Worm (Caenorhabditis elegans) whole organism, L3 larva: ENCODE results near the gene mob-4.

Experiments used
- aly-2 ChIP-seq: fragments of 150-350 bp; optimal IDR thresholded peaks from 2 replicates; lab custom pipeline; 2014; ENCODE audit warnings: missing biosample characterization, missing genetic modification characterization
- ama-1 ChIP-seq: fragments of 150-350 bp; optimal IDR thresholded peaks from 2 replicates; lab custom pipeline; 2018
- ceh-16 ChIP-seq: sonication (generic microtip); optimal IDR thresholded peaks from 2 replicates; lab custom pipeline; 2017; ENCODE audit warnings: missing biosample characterization, missing genetic modification characterization
- ceh-28 ChIP-seq: fragments of 150-350 bp; optimal IDR thresholded peaks from 2 replicates; lab custom pipeline; 2014; ENCODE audit warnings: missing biosample characterization, missing genetic modification reagents, missing genetic modification characterization
- ceh-82 ChIP-seq: fragments of 150-350 bp; optimal IDR thresholded peaks from 2 replicates; lab custom pipeline; 2014; ENCODE audit warnings: missing biosample characterization, missing genetic modification characterization
- ceh-9 ChIP-seq: sonication (generic microtip); optimal IDR thresholded peaks from 2 replicates; lab custom pipeline; 2018; ENCODE audit warnings: missing biosample characterization, missing genetic modification characterization
- egl-5 ChIP-seq: fragments of 150-350 bp; optimal IDR thresholded peaks from 2 replicates; lab custom pipeline; 2017; ENCODE audit warnings: missing biosample characterization, missing genetic modification reagents, missing genetic modification characterization, inconsistent platforms
- elt-1 ChIP-seq: fragments of 150-350 bp; optimal IDR thresholded peaks from 2 replicates; lab custom pipeline; 2014; ENCODE audit warnings: missing biosample characterization, missing genetic modification characterization
- elt-2 ChIP-seq: sonication (generic microtip); optimal IDR thresholded peaks from 2 replicates; lab custom pipeline; 2016; ENCODE audit warnings: missing genetic modification reagents, mild to moderate bottlenecking, missing genetic modification characterization, missing compliant biosample characterization
- elt-3 ChIP-seq, 3 experiments: fragments of 150-350 bp in 1 of 3; sonication (generic microtip) in 2 of 3; optimal IDR thresholded peaks; 2 replicates in 2 of 3; 4 replicates in 1 of 3; lab custom pipeline; 2014 to 2017; ENCODE audit warnings: missing biosample characterization in 3 of 3, missing genetic modification characterization in 3 of 3
- eor-1 ChIP-seq, 2 experiments: fragments of 150-350 bp; optimal IDR thresholded peaks; 2 replicates each; lab custom pipeline; 2014 to 2018; ENCODE audit warnings: missing biosample characterization in 2 of 2, missing genetic modification characterization in 2 of 2
- fkh-10 ChIP-seq: sonication (generic microtip); optimal IDR thresholded peaks from 2 replicates; lab custom pipeline; 2017; ENCODE audit warnings: missing biosample characterization, missing genetic modification reagents, missing genetic modification characterization
- fkh-2 ChIP-seq: fragments of 150-350 bp; optimal IDR thresholded peaks from 2 replicates; lab custom pipeline; 2014; ENCODE audit warnings: missing biosample characterization, missing genetic modification reagents, missing genetic modification characterization
- fos-1 ChIP-seq: fragments of 150-350 bp; optimal IDR thresholded peaks from 2 replicates; lab custom pipeline; 2014; ENCODE audit warnings: missing biosample characterization, missing genetic modification characterization
- hmg-11 ChIP-seq: sonication (generic microtip); optimal IDR thresholded peaks from 2 replicates; lab custom pipeline; 2016; ENCODE audit warnings: missing genetic modification characterization, missing compliant biosample characterization
- jun-1 ChIP-seq: fragments of 150-350 bp; optimal IDR thresholded peaks from 2 replicates; lab custom pipeline; 2014; ENCODE audit warnings: missing biosample characterization, missing genetic modification reagents, missing genetic modification characterization
- lin-15B ChIP-seq: fragments of 150-350 bp; optimal IDR thresholded peaks from 2 replicates; lab custom pipeline; 2014; ENCODE audit warnings: missing biosample characterization, missing genetic modification characterization
- mdl-1 ChIP-seq: fragments of 150-350 bp; optimal IDR thresholded peaks from 2 replicates; lab custom pipeline; 2014; ENCODE audit warnings: missing biosample characterization, missing genetic modification characterization
- mml-1 ChIP-seq: fragments of 150-350 bp; sonication (generic microtip); optimal IDR thresholded peaks from 3 replicates; lab custom pipeline; 2014; ENCODE audit warnings: missing biosample characterization, missing genetic modification characterization
- nfya-1 ChIP-seq: sonication (generic microtip); optimal IDR thresholded peaks from 2 replicates; lab custom pipeline; 2017; ENCODE audit warnings: missing genetic modification characterization, mild to moderate bottlenecking, missing compliant biosample characterization, antibody characterized with exemption, moderate library complexity; ENCODE audit not compliant: insufficient read depth
- nhr-11 ChIP-seq: fragments of 150-350 bp; optimal IDR thresholded peaks from 2 replicates; lab custom pipeline; 2014; ENCODE audit warnings: missing biosample characterization, missing genetic modification characterization
- nhr-12 ChIP-seq: fragments of 150-350 bp; optimal IDR thresholded peaks from 2 replicates; lab custom pipeline; 2014; ENCODE audit warnings: missing biosample characterization, missing genetic modification characterization
- nhr-237 ChIP-seq: fragments of 150-350 bp; optimal IDR thresholded peaks from 2 replicates; lab custom pipeline; 2014; ENCODE audit warnings: missing biosample characterization, missing genetic modification characterization
- nhr-25 ChIP-seq: sonication (generic microtip); optimal IDR thresholded peaks from 2 replicates; lab custom pipeline; 2017; ENCODE audit warnings: missing biosample characterization, missing genetic modification characterization
- nhr-28 ChIP-seq: fragments of 150-350 bp; optimal IDR thresholded peaks from 2 replicates; lab custom pipeline; 2014; ENCODE audit warnings: missing biosample characterization, missing genetic modification characterization
- nhr-43 ChIP-seq: sonication (generic microtip); optimal IDR thresholded peaks from 2 replicates; lab custom pipeline; 2016; ENCODE audit warnings: mild to moderate bottlenecking, missing genetic modification characterization, missing compliant biosample characterization; ENCODE audit not compliant: poor library complexity, severe bottlenecking
- nhr-67 ChIP-seq: fragments of 150-350 bp; optimal IDR thresholded peaks from 2 replicates; lab custom pipeline; 2014; ENCODE audit warnings: missing biosample characterization, missing genetic modification characterization
- nhr-76 ChIP-seq: fragments of 150-350 bp; sonication (generic microtip); optimal IDR thresholded peaks from 5 replicates; lab custom pipeline; 2014; ENCODE audit warnings: missing biosample characterization, missing genetic modification characterization
- nhr-77 ChIP-seq: fragments of 150-350 bp; optimal IDR thresholded peaks from 2 replicates; lab custom pipeline; 2014; ENCODE audit warnings: missing biosample characterization, missing genetic modification characterization
- pha-4 ChIP-seq: fragments of 150-350 bp; optimal IDR thresholded peaks from 2 replicates; lab custom pipeline; 2014; ENCODE audit warnings: missing biosample characterization, missing genetic modification reagents, missing genetic modification characterization
- pqm-1 ChIP-seq: fragments of 150-350 bp; optimal IDR thresholded peaks from 2 replicates; lab custom pipeline; 2017; ENCODE audit warnings: missing biosample characterization, missing genetic modification characterization, inconsistent platforms
- skn-1 ChIP-seq: fragments of 150-350 bp; optimal IDR thresholded peaks from 2 replicates; lab custom pipeline; 2014; ENCODE audit warnings: missing biosample characterization, missing genetic modification characterization
- snpc-4 ChIP-seq: fragments of 150-350 bp; optimal IDR thresholded peaks from 2 replicates; lab custom pipeline; 2014; ENCODE audit warnings: missing biosample characterization, missing genetic modification characterization
- tbx-2 ChIP-seq: sonication (generic microtip); optimal IDR thresholded peaks from 2 replicates; lab custom pipeline; 2016; ENCODE audit warnings: mild to moderate bottlenecking, missing genetic modification characterization, missing compliant biosample characterization
- unc-39 ChIP-seq: sonication (generic microtip); optimal IDR thresholded peaks from 4 replicates; lab custom pipeline; 2017; ENCODE audit warnings: missing biosample characterization, missing genetic modification characterization
- zag-1 ChIP-seq: fragments of 150-350 bp; optimal IDR thresholded peaks from 2 replicates; lab custom pipeline; 2014; ENCODE audit warnings: missing biosample characterization, missing genetic modification characterization
- ztf-11 ChIP-seq: fragments of 150-350 bp; optimal IDR thresholded peaks from 2 replicates; lab custom pipeline; 2014; ENCODE audit warnings: missing biosample characterization, missing genetic modification characterization
- ztf-4 ChIP-seq: fragments of 150-350 bp; optimal IDR thresholded peaks from 2 replicates; lab custom pipeline; 2014; ENCODE audit warnings: missing biosample characterization, missing genetic modification characterization

mob-4 gene

ce11 chrIII:8182573-8182972 is 42.3 kb upstream of the mob-4 start:
- TF ChIP-seq nhr-77 (tag; lab: Kevin White, UChicago) (no peak), lin-15B (tag; lab: Kevin White, UChicago) (no peak), elt-3 (tag; optimal IDR thresholded peaks at IDR 0.05; lab: Kevin White, UChicago) (no peak), nhr-237 (tag; lab: Kevin White, UChicago) (no peak), pha-4 (tag; lab: Kevin White, UChicago) (no peak), elt-1 (tag; lab: Kevin White, UChicago) (no peak), unc-39 (tag; lab: Kevin White, UChicago) (no peak), nfya-1 (tag; lab: Kevin White, UChicago) (no peak), aly-2 (no peak), nhr-67 (tag; lab: Kevin White, UChicago) (no peak), fos-1 (tag; lab: Kevin White, UChicago) (no peak), snpc-4 (tag; lab: Kevin White, UChicago) (no peak), nhr-28 (tag; lab: Kevin White, UChicago) (no peak), ceh-82 (no peak), ceh-28 (tag; lab: Kevin White, UChicago) (no peak), fkh-2 (tag; lab: Kevin White, UChicago) (no peak), ztf-4 (no peak), pqm-1 (tag; lab: Kevin White, UChicago) (no peak), elt-2 (tag; lab: Kevin White, UChicago) (no peak), eor-1 (tag; optimal IDR thresholded peaks at IDR 0.05; lab: Kevin White, UChicago) (no peak)

- TF ChIP-seq hmg-11 = no peak
- TF ChIP-seq nhr-11 (tag; lab: Kevin White, UChicago) = no peak
- no peak for TF ChIP-seq elt-1 (tag; lab: Kevin White, UChicago)
- no peak for TF ChIP-seq ceh-82
- TF ChIP-seq zag-1 = no peak
- TF ChIP-seq tbx-2 (tag; lab: Kevin White, UChicago) = no peak
- TF ChIP-seq ama-1 (lab: Kevin White, UChicago) = no peak
- TF ChIP-seq snpc-4 (tag; lab: Kevin White, UChicago) = no peak
- TF ChIP-seq eor-1 (tag; optimal IDR thresholded peaks at IDR 0.05; lab: Kevin White, UChicago) = no peak
- no peak for TF ChIP-seq fkh-2 (tag; lab: Kevin White, UChicago)
- no peak for TF ChIP-seq nhr-12 (tag; lab: Kevin White, UChicago)
- TF ChIP-seq nhr-76 (tag; lab: Kevin White, UChicago) = no peak
- no peak for TF ChIP-seq aly-2
- TF ChIP-seq pqm-1 (tag; lab: Kevin White, UChicago) = no peak
These were observed 39.8 kb upstream of the mob-4 start for ce11 chrIII:8185130-8185529.

ce11 chrIII:8190505-8190904 is 34.4 kb upstream of the mob-4 start, which contains the start of gene C50C3.19:
Gene C50C3.19, plus strand, starts transcription at chrIII:8190805.
- TF ChIP-seq mml-1 (tag; lab: Kevin White, UChicago) (no peak), ceh-9 (tag; lab: Kevin White, UChicago) (no peak), ztf-4 (no peak), jun-1 (tag; lab: Kevin White, UChicago) (no peak), egl-5 (tag; lab: Kevin White, UChicago) (no peak), fos-1 (tag; lab: Kevin White, UChicago) (no peak), pqm-1 (tag; lab: Kevin White, UChicago) (no peak), fkh-2 (tag; lab: Kevin White, UChicago) (no peak)

- TF ChIP-seq mdl-1 (tag; lab: Kevin White, UChicago) (no peak), lin-15B (tag; lab: Kevin White, UChicago) (no peak), fkh-10 (GFP tag; lab: Kevin White, UChicago) (no peak), pha-4 (tag; lab: Kevin White, UChicago) (no peak), elt-2 (tag; lab: Kevin White, UChicago) (no peak), nhr-25 (tag; lab: Kevin White, UChicago) (no peak), ceh-16 (no peak), skn-1 (tag; lab: Kevin White, UChicago) (no peak), ceh-9 (tag; lab: Kevin White, UChicago) (no peak), ztf-11 (tag; lab: Kevin White, UChicago) (no peak), nhr-237 (tag; lab: Kevin White, UChicago) (no peak), nhr-43 (tag; lab: Kevin White, UChicago) (no peak), elt-1 (tag; lab: Kevin White, UChicago) (no peak), nhr-76 (tag; lab: Kevin White, UChicago) (no peak), nhr-28 (tag; lab: Kevin White, UChicago) (no peak), ceh-28 (tag; lab: Kevin White, UChicago) (no peak), elt-3 (tag; optimal IDR thresholded peaks at IDR 0.05; lab: Kevin White, UChicago) (no peak)
These were observed 33.2 kb upstream of the mob-4 start, which contains the start of gene C50C3.1 for ce11 chrIII:8191695-8192094. Gene C50C3.1, plus strand, starts transcription at chrIII:8191995.
